Fruit fly (Drosophila melanogaster) whole organism, embryonic: ENCODE data around the gene Ror.
A peak's percentile ranks its signal among the peaks of the same experiment; 100 is the strongest.

ENCODE experiments used
- Asciz ChIP-seq: fragments of 200-800 bp; sonication (Bioruptor generic); optimal IDR thresholded peaks from 2 replicates; lab custom pipeline; 2017; ENCODE audit warnings: missing biosample characterization, mild to moderate bottlenecking, missing genetic modification characterization, missing genetic modification reagents
- BEAF-32 ChIP-seq: fragments of 200-800 bp; sonication (Bioruptor generic); optimal IDR thresholded peaks from 3 replicates; lab custom pipeline; 2017; ENCODE audit warnings: missing biosample characterization, missing genetic modification characterization, mild to moderate bottlenecking, moderate library complexity, missing genetic modification reagents
- CG10462 ChIP-seq: fragments of 200-800 bp; sonication (Bioruptor generic); optimal IDR thresholded peaks from 2 replicates; lab custom pipeline; 2016; ENCODE audit warnings: missing biosample characterization, missing genetic modification characterization
- CG11456 ChIP-seq: fragments of 200-800 bp; sonication (Bioruptor generic); IDR thresholded peaks from 3 replicates; pipeline ENCODE4 v1.3.6; 2022; ENCODE audit warnings: missing biosample characterization, missing genetic modification characterization
- CG11723 ChIP-seq: fragments of 200-800 bp; sonication (Bioruptor generic); optimal IDR thresholded peaks from 2 replicates; lab custom pipeline; 2017; ENCODE audit warnings: missing biosample characterization, mild to moderate bottlenecking, missing genetic modification characterization
- CG12104 ChIP-seq: fragments of 200-800 bp; sonication (Bioruptor generic); optimal IDR thresholded peaks from 3 replicates; lab custom pipeline; 2016; ENCODE audit warnings: missing biosample characterization, missing genetic modification characterization
- CG12942 ChIP-seq: fragments of 200-800 bp; sonication (Bioruptor generic); optimal IDR thresholded peaks from 3 replicates; lab custom pipeline; 2016; ENCODE audit warnings: missing biosample characterization, missing genetic modification characterization
- CG17385 ChIP-seq: fragments of 200-800 bp; sonication (Bioruptor generic); optimal IDR thresholded peaks from 3 replicates; lab custom pipeline; 2018; ENCODE audit warnings: missing biosample characterization, mild to moderate bottlenecking, missing genetic modification characterization
- CG17912 ChIP-seq: fragments of 200-800 bp; sonication (Bioruptor generic); optimal IDR thresholded peaks from 2 replicates; lab custom pipeline; 2018; ENCODE audit warnings: missing biosample characterization, mild to moderate bottlenecking, missing genetic modification characterization
- CG1792 ChIP-seq: fragments of 200-800 bp; sonication (Bioruptor generic); optimal IDR thresholded peaks from 2 replicates; lab custom pipeline; 2016; ENCODE audit warnings: missing biosample characterization, missing genetic modification characterization
- CG2116 ChIP-seq: fragments of 200-800 bp; sonication (Bioruptor generic); optimal IDR thresholded peaks from 3 replicates; lab custom pipeline; 2018; ENCODE audit warnings: missing biosample characterization, mild to moderate bottlenecking, missing genetic modification characterization
- CG2199 ChIP-seq: fragments of 200-800 bp; sonication (Bioruptor generic); IDR thresholded peaks from 3 replicates; pipeline ENCODE4 v1.3.6; 2022; ENCODE audit warnings: missing biosample characterization, missing genetic modification characterization
- CG2202 ChIP-seq: fragments of 200-800 bp; sonication (Bioruptor generic); optimal IDR thresholded peaks from 2 replicates; lab custom pipeline; 2018; ENCODE audit warnings: missing biosample characterization, mild to moderate bottlenecking, missing genetic modification characterization
- CG31365 ChIP-seq: fragments of 200-800 bp; sonication (Bioruptor generic); optimal IDR thresholded peaks from 2 replicates; lab custom pipeline; 2018; ENCODE audit warnings: missing biosample characterization, mild to moderate bottlenecking, missing genetic modification characterization
- CG34376 ChIP-seq: fragments of 200-800 bp; sonication (Bioruptor generic); optimal IDR thresholded peaks from 2 replicates; lab custom pipeline; 2018; ENCODE audit warnings: missing biosample characterization, mild to moderate bottlenecking, missing genetic modification characterization
- CG4617 ChIP-seq: fragments of 200-800 bp; sonication (Bioruptor generic); optimal IDR thresholded peaks from 3 replicates; lab custom pipeline; 2016; ENCODE audit warnings: missing biosample characterization, missing genetic modification characterization, borderline replicate concordance
- CG6175 ChIP-seq: fragments of 200-800 bp; sonication (Bioruptor generic); IDR thresholded peaks from 3 replicates; pipeline ENCODE4 v1.3.6; 2022; ENCODE audit warnings: missing biosample characterization, missing genetic modification characterization
- CG6765 ChIP-seq: fragments of 200-800 bp; sonication (Bioruptor generic); optimal IDR thresholded peaks from 3 replicates; lab custom pipeline; 2017; ENCODE audit warnings: missing biosample characterization, mild to moderate bottlenecking, missing genetic modification characterization
- CG7928 ChIP-seq: fragments of 200-800 bp; sonication (Bioruptor generic); optimal IDR thresholded peaks from 2 replicates; lab custom pipeline; 2017; ENCODE audit warnings: missing biosample characterization, mild to moderate bottlenecking, missing genetic modification characterization
- CG7987 ChIP-seq: fragments of 200-800 bp; sonication (Bioruptor generic); optimal IDR thresholded peaks from 2 replicates; lab custom pipeline; 2018; ENCODE audit warnings: missing biosample characterization, mild to moderate bottlenecking, missing genetic modification characterization, moderate library complexity
- CG8359 ChIP-seq: fragments of 200-800 bp; sonication (Bioruptor generic); optimal IDR thresholded peaks from 2 replicates; lab custom pipeline; 2017; ENCODE audit warnings: missing biosample characterization, mild to moderate bottlenecking, missing genetic modification characterization, borderline replicate concordance
- CG8765 ChIP-seq: fragments of 200-800 bp; sonication (Bioruptor generic); IDR thresholded peaks from 2 replicates; pipeline ENCODE4 v1.3.6; 2022; ENCODE audit warnings: missing biosample characterization, missing genetic modification characterization
- CG9817 ChIP-seq: fragments of 200-800 bp; sonication (Bioruptor generic); optimal IDR thresholded peaks from 2 replicates; lab custom pipeline; 2018; ENCODE audit warnings: missing biosample characterization, mild to moderate bottlenecking, missing genetic modification characterization, moderate library complexity
- Dbx ChIP-seq: fragments of 200-800 bp; sonication (Bioruptor generic); IDR thresholded peaks from 3 replicates; pipeline ENCODE4 v1.3.6; 2022; ENCODE audit warnings: missing biosample characterization, missing genetic modification characterization
- Dfd ChIP-seq, 2 experiments: fragments of >200 bp; optimal IDR thresholded peaks; 2 replicates each; lab custom pipeline; 2017; ENCODE audit warnings: missing biosample characterization in 2 of 2, missing genetic modification characterization in 2 of 2
- Fer1 ChIP-seq: fragments of 200-800 bp; sonication (Bioruptor generic); optimal IDR thresholded peaks from 2 replicates; lab custom pipeline; 2017; ENCODE audit warnings: missing biosample characterization, mild to moderate bottlenecking, missing genetic modification characterization
- HHEX ChIP-seq: fragments of 200-800 bp; sonication (Bioruptor generic); optimal IDR thresholded peaks from 3 replicates; lab custom pipeline; 2017; ENCODE audit warnings: missing biosample characterization, mild to moderate bottlenecking, missing genetic modification characterization, missing genetic modification reagents
- HLH3B ChIP-seq: fragments of 200-800 bp; sonication (Bioruptor generic); IDR thresholded peaks from 2 replicates; pipeline ENCODE4 v1.3.6; 2022; ENCODE audit warnings: missing biosample characterization, missing genetic modification characterization
- HmgD ChIP-seq: fragments of 200-800 bp; sonication (Bioruptor generic); optimal IDR thresholded peaks from 3 replicates; lab custom pipeline; 2016; ENCODE audit warnings: missing biosample characterization, missing genetic modification characterization
- Hr39 ChIP-seq: fragments of >200 bp; optimal IDR thresholded peaks from 2 replicates; lab custom pipeline; 2017
- Hr78 ChIP-seq, 2 experiments: fragments of 200-800 bp in 1 of 2; fragments of >200 bp in 1 of 2; sonication (Bioruptor generic) in 1 of 2; optimal IDR thresholded peaks; 2 replicates each; lab custom pipeline; 2017 to 2019; ENCODE audit warnings: missing biosample characterization in 2 of 2, missing genetic modification characterization in 2 of 2, mild to moderate bottlenecking in 1 of 2, moderate library complexity in 1 of 2
- Lpt ChIP-seq: fragments of >200 bp; optimal IDR thresholded peaks from 2 replicates; lab custom pipeline; 2018; ENCODE audit warnings: missing biosample characterization, missing genetic modification characterization
- Neu2 ChIP-seq: fragments of 200-800 bp; sonication (Bioruptor generic); optimal IDR thresholded peaks from 3 replicates; lab custom pipeline; 2016; ENCODE audit warnings: missing biosample characterization, missing genetic modification characterization, borderline replicate concordance
- Poxn ChIP-seq: fragments of 200-800 bp; sonication (Bioruptor generic); IDR thresholded peaks from 2 replicates; pipeline ENCODE4 v1.3.6; 2022; ENCODE audit warnings: missing biosample characterization, missing genetic modification characterization
- al ChIP-seq: fragments of 200-800 bp; sonication (Bioruptor generic); IDR thresholded peaks from 2 replicates; pipeline ENCODE4 v1.3.6; 2022; ENCODE audit warnings: missing biosample characterization, missing genetic modification characterization
- br ChIP-seq: fragments of >200 bp; optimal IDR thresholded peaks from 2 replicates; lab custom pipeline; 2017
- crp ChIP-seq, 2 experiments: fragments of 200-800 bp; sonication (Bioruptor generic); optimal IDR thresholded peaks; 2 replicates in 1 of 2; 3 replicates in 1 of 2; lab custom pipeline; 2017; ENCODE audit warnings: missing biosample characterization in 2 of 2, missing genetic modification characterization in 2 of 2, mild to moderate bottlenecking in 1 of 2, moderate library complexity in 1 of 2
- dysf ChIP-seq: fragments of 200-800 bp; sonication (Bioruptor generic); IDR thresholded peaks from 3 replicates; pipeline ENCODE4 v1.3.6; 2022; ENCODE audit warnings: missing biosample characterization, missing genetic modification characterization
- emc ChIP-seq: fragments of 200-800 bp; sonication (Bioruptor generic); optimal IDR thresholded peaks from 2 replicates; lab custom pipeline; 2016; ENCODE audit warnings: missing biosample characterization, missing genetic modification characterization
- gcm2 ChIP-seq: fragments of 200-800 bp; sonication (Bioruptor generic); optimal IDR thresholded peaks from 2 replicates; lab custom pipeline; 2016; ENCODE audit warnings: missing biosample characterization, missing genetic modification characterization
- gem ChIP-seq: fragments of 200-800 bp; sonication (Bioruptor generic); optimal IDR thresholded peaks from 2 replicates; lab custom pipeline; 2019; ENCODE audit warnings: missing biosample characterization, mild to moderate bottlenecking, missing genetic modification characterization, moderate library complexity
- jing ChIP-seq: fragments of 200-800 bp; sonication (Bioruptor generic); optimal IDR thresholded peaks from 2 replicates; lab custom pipeline; 2018; ENCODE audit warnings: missing biosample characterization, mild to moderate bottlenecking, missing genetic modification characterization
- p53 ChIP-seq: fragments of 200-800 bp; sonication (Bioruptor generic); optimal IDR thresholded peaks from 2 replicates; lab custom pipeline; 2016; ENCODE audit warnings: missing biosample characterization, missing genetic modification characterization
- pb ChIP-seq: fragments of 200-800 bp; sonication (Bioruptor generic); optimal IDR thresholded peaks from 3 replicates; lab custom pipeline; 2016; ENCODE audit warnings: missing biosample characterization, missing genetic modification characterization
- sim ChIP-seq: fragments of 200-800 bp; sonication (Bioruptor generic); IDR thresholded peaks from 2 replicates; pipeline ENCODE4 v1.3.6; 2022; ENCODE audit warnings: missing biosample characterization, missing genetic modification characterization
- sob ChIP-seq: fragments of 200-800 bp; sonication (Bioruptor generic); IDR thresholded peaks from 2 replicates; pipeline ENCODE4 v1.3.6; 2022; ENCODE audit warnings: missing biosample characterization, missing genetic modification characterization
- stwl ChIP-seq: fragments of 200-800 bp; sonication (Bioruptor generic); optimal IDR thresholded peaks from 3 replicates; lab custom pipeline; 2018; ENCODE audit warnings: missing biosample characterization, mild to moderate bottlenecking, missing genetic modification characterization, moderate library complexity
- tap ChIP-seq: fragments of 200-800 bp; optimal IDR thresholded peaks from 3 replicates; lab custom pipeline; 2019; ENCODE audit warnings: missing biosample characterization, mild to moderate bottlenecking, missing genetic modification characterization, moderate library complexity
- tgo ChIP-seq: fragments of 200-800 bp; sonication (Bioruptor generic); IDR thresholded peaks from 3 replicates; pipeline ENCODE4 v1.3.6; 2022; ENCODE audit warnings: missing biosample characterization, missing genetic modification characterization
- tio ChIP-seq: fragments of 200-800 bp; sonication (Bioruptor generic); optimal IDR thresholded peaks from 2 replicates; lab custom pipeline; 2017; ENCODE audit warnings: missing biosample characterization, missing genetic modification characterization, inconsistent platforms
- vvl ChIP-seq: fragments of 200-800 bp; sonication (Bioruptor generic); IDR thresholded peaks from 2 replicates; pipeline ENCODE4 v1.3.6; 2022; ENCODE audit warnings: missing biosample characterization, missing genetic modification characterization
- wor ChIP-seq: fragments of 200-800 bp; sonication (Bioruptor generic); IDR thresholded peaks from 2 replicates; pipeline ENCODE4 v1.3.6; 2022; ENCODE audit warnings: missing biosample characterization, missing genetic modification characterization

Ror gene

dm6 chr2L:10255725-10256158, 4.1 kb downstream of the Ror start, which contains the start of gene CG5676 (continued):
- peak; percentile 31 for TF ChIP-seq BEAF-32 (GFP tag; lab: Kevin White, UChicago)
- no peak for TF ChIP-seq tgo (GFP tag; lab: Robert Waterston, UW)
- no peak for TF ChIP-seq HmgD (GFP tag; lab: Kevin White, UChicago)
- peak; percentile 15 for TF ChIP-seq CG4617 (GFP tag; lab: Kevin White, UChicago)
- TF ChIP-seq p53 (GFP tag; lab: Kevin White, UChicago) = no peak
- TF ChIP-seq CG2116 = no peak
- TF ChIP-seq CG6175 (GFP tag; lab: Robert Waterston, UW) = no peak
- TF ChIP-seq gcm2 (GFP tag; lab: Kevin White, UChicago) = no peak
- no peak for TF ChIP-seq sim
- no peak for TF ChIP-seq CG7987
- no peak for TF ChIP-seq CG7928
- no peak for TF ChIP-seq CG10462
- TF ChIP-seq tio (GFP tag; lab: Kevin White, UChicago) = no peak
- TF ChIP-seq tap (tag; lab: Kevin White, UChicago) = no peak
- TF ChIP-seq CG11723 = peak; percentile 51
- TF ChIP-seq Dbx (GFP tag; lab: Robert Waterston, UW) = no peak
- TF ChIP-seq CG2202 (tag; lab: Kevin White, UChicago) = no peak
- no peak for TF ChIP-seq CG1792 (GFP tag; lab: Kevin White, UChicago)
- TF ChIP-seq CG2199 (GFP tag; lab: Robert Waterston, UW) = no peak
- no peak for TF ChIP-seq CG9817 (tag; lab: Kevin White, UChicago)
- no peak for TF ChIP-seq dysf
- TF ChIP-seq CG34376 = no peak
- TF ChIP-seq stwl = peak; percentile 52
- no peak for TF ChIP-seq Hr78 (GFP tag; optimal IDR thresholded peaks at IDR 0.05; lab: Kevin White, UChicago)
- TF ChIP-seq Hr39 (lab: Kevin White, UChicago) = no peak
- no peak for TF ChIP-seq Lpt (GFP tag; lab: Kevin White, UChicago)
- TF ChIP-seq pb (GFP tag; lab: Kevin White, UChicago) = no peak
- TF ChIP-seq CG12104 (GFP tag; lab: Kevin White, UChicago) = no peak
- TF ChIP-seq br (lab: Kevin White, UChicago) = no peak
- no peak for TF ChIP-seq CG8359 (GFP tag; lab: Kevin White, UChicago)
- TF ChIP-seq Poxn (GFP tag; lab: Robert Waterston, UW) = no peak
- no peak; the same call in 1 of the 2 replicates for TF ChIP-seq vvl (GFP tag; lab: Robert Waterston, UW)
- no peak for TF ChIP-seq Neu2 (GFP tag; lab: Kevin White, UChicago)
- no peak for TF ChIP-seq CG17385 (GFP tag; lab: Kevin White, UChicago)
- TF ChIP-seq Fer1 (GFP tag; lab: Kevin White, UChicago) = peak; percentile 19
- no peak for TF ChIP-seq HLH3B (GFP tag; lab: Robert Waterston, UW)
- no peak for TF ChIP-seq CG17912
- no peak for TF ChIP-seq sob (GFP tag; lab: Robert Waterston, UW)
- no peak for TF ChIP-seq emc
- no peak for TF ChIP-seq gem (tag; lab: Kevin White, UChicago)
- no peak for TF ChIP-seq crp (GFP tag; optimal IDR thresholded peaks at IDR 0.05; lab: Kevin White, UChicago)
- no peak for TF ChIP-seq jing
- no peak for TF ChIP-seq CG11456 (GFP tag; lab: Robert Waterston, UW)
- no peak for TF ChIP-seq CG6765 (GFP tag; lab: Kevin White, UChicago)
- TF ChIP-seq HHEX (GFP tag; lab: Kevin White, UChicago) = no peak
- TF ChIP-seq CG31365 (tag; lab: Kevin White, UChicago) = no peak
- TF ChIP-seq Asciz (GFP tag; lab: Kevin White, UChicago) = no peak
- TF ChIP-seq CG8765 (GFP tag; lab: Robert Waterston, UW) = no peak
- no peak for TF ChIP-seq wor
- TF ChIP-seq CG12942 = no peak
- TF ChIP-seq al (GFP tag; lab: Robert Waterston, UW) = no peak
- TF ChIP-seq Dfd (GFP tag; optimal IDR thresholded peaks at IDR 0.05; lab: Kevin White, UChicago) = no peak
